Worm (Caenorhabditis elegans) whole organism, mixed stage, embryonic: ENCODE measurements around the gene ttr-25.

ENCODE experiments used
- blmp-1 ChIP-seq: fragments of 150-350 bp; optimal IDR thresholded peaks from 2 replicates; lab custom pipeline; 2014; ENCODE audit warnings: missing biosample characterization, missing genetic modification characterization
- elt-3 ChIP-seq: fragments of 150-350 bp; optimal IDR thresholded peaks from 2 replicates; lab custom pipeline; 2014; ENCODE audit warnings: missing biosample characterization, missing genetic modification characterization
- flh-1 ChIP-seq: fragments of 200-800 bp; sonication (Bioruptor generic); optimal IDR thresholded peaks from 2 replicates; lab custom pipeline; 2018; ENCODE audit warnings: mild to moderate bottlenecking, missing genetic modification characterization, moderate library complexity, missing compliant biosample characterization
- mep-1 ChIP-seq: fragments of 150-350 bp; optimal IDR thresholded peaks from 2 replicates; lab custom pipeline; 2017; ENCODE audit warnings: missing biosample characterization, missing genetic modification reagents, missing genetic modification characterization, inconsistent platforms
- snpc-4 ChIP-seq: fragments of 150-350 bp; optimal IDR thresholded peaks from 2 replicates; lab custom pipeline; 2014; ENCODE audit warnings: missing biosample characterization, missing genetic modification characterization
- unc-62 ChIP-seq: fragments of 150-350 bp; optimal IDR thresholded peaks from 2 replicates; lab custom pipeline; 2014; ENCODE audit warnings: missing biosample characterization, missing genetic modification reagents, missing genetic modification characterization
- ztf-11 ChIP-seq: fragments of 150-350 bp; optimal IDR thresholded peaks from 2 replicates; lab custom pipeline; 2014; ENCODE audit warnings: missing biosample characterization, missing genetic modification characterization

- no peak for TF ChIP-seq snpc-4 (tag; lab: Kevin White, UChicago)
- TF ChIP-seq ztf-11 (tag; lab: Kevin White, UChicago): no peak
- TF ChIP-seq mep-1 (tag; lab: Kevin White, UChicago): no peak
- TF ChIP-seq flh-1: no peak
- no peak for TF ChIP-seq elt-3 (tag; lab: Kevin White, UChicago)
- no peak for TF ChIP-seq unc-62 (GFP tag; lab: Kevin White, UChicago)
- no peak for TF ChIP-seq blmp-1
Observed at ce11 chrV:18577458-18578078, 21.1 kb downstream of the ttr-25 start.
